Worm (Caenorhabditis elegans) whole organism, mixed stage, embryonic: ENCODE measurements around the gene K03H1.7.

ENCODE experiments used
- M03D4.4 ChIP-seq: sonication (generic microtip); optimal IDR thresholded peaks from 2 replicates; lab custom pipeline; 2017; ENCODE audit warnings: mild to moderate bottlenecking, missing genetic modification characterization, missing compliant biosample characterization
- bed-3 ChIP-seq: fragments of 200-800 bp; sonication (Bioruptor generic); optimal IDR thresholded peaks from 3 replicates; lab custom pipeline; 2018; ENCODE audit warnings: mild to moderate bottlenecking, missing genetic modification characterization, moderate library complexity, missing compliant biosample characterization
- blmp-1 ChIP-seq: fragments of 150-350 bp; optimal IDR thresholded peaks from 2 replicates; lab custom pipeline; 2014; ENCODE audit warnings: missing biosample characterization, missing genetic modification characterization
- ceh-43 ChIP-seq: fragments of 200-800 bp; sonication (Bioruptor generic); optimal IDR thresholded peaks from 2 replicates; lab custom pipeline; 2018; ENCODE audit warnings: mild to moderate bottlenecking, missing genetic modification characterization, moderate library complexity, missing compliant biosample characterization
- ceh-83 ChIP-seq: fragments of 200-800 bp; sonication (Bioruptor generic); optimal IDR thresholded peaks from 2 replicates; lab custom pipeline; 2018; ENCODE audit warnings: mild to moderate bottlenecking, missing genetic modification characterization, missing compliant biosample characterization
- cnd-1 ChIP-seq: fragments of 200-800 bp; sonication (Bioruptor generic); optimal IDR thresholded peaks from 2 replicates; lab custom pipeline; 2018; ENCODE audit warnings: mild to moderate bottlenecking, missing genetic modification characterization, missing compliant biosample characterization
- drap-1 ChIP-seq: fragments of 200-800 bp; sonication (Bioruptor generic); optimal IDR thresholded peaks from 3 replicates; lab custom pipeline; 2018; ENCODE audit warnings: mild to moderate bottlenecking, missing genetic modification characterization, missing compliant biosample characterization
- elt-3 ChIP-seq: fragments of 150-350 bp; optimal IDR thresholded peaks from 2 replicates; lab custom pipeline; 2014; ENCODE audit warnings: missing biosample characterization, missing genetic modification characterization
- flh-1 ChIP-seq: fragments of 200-800 bp; sonication (Bioruptor generic); optimal IDR thresholded peaks from 2 replicates; lab custom pipeline; 2018; ENCODE audit warnings: mild to moderate bottlenecking, missing genetic modification characterization, moderate library complexity, missing compliant biosample characterization
- ham-2 ChIP-seq: fragments of 200-800 bp; sonication (Bioruptor generic); optimal IDR thresholded peaks from 2 replicates; lab custom pipeline; 2018; ENCODE audit warnings: mild to moderate bottlenecking, missing genetic modification characterization, missing compliant biosample characterization
- hlh-1 ChIP-seq: fragments of 150-350 bp; optimal IDR thresholded peaks from 2 replicates; lab custom pipeline; 2014; ENCODE audit warnings: missing biosample characterization, missing genetic modification reagents, missing genetic modification characterization
- lin-13 ChIP-seq: fragments of 150-350 bp; optimal IDR thresholded peaks from 2 replicates; lab custom pipeline; 2014; ENCODE audit warnings: missing biosample characterization, missing genetic modification characterization
- lin-32 ChIP-seq: fragments of 200-800 bp; sonication (Bioruptor generic); optimal IDR thresholded peaks from 2 replicates; lab custom pipeline; 2018; ENCODE audit warnings: mild to moderate bottlenecking, missing genetic modification characterization, missing compliant biosample characterization
- lsy-2 ChIP-seq: fragments of 150-350 bp; optimal IDR thresholded peaks from 2 replicates; lab custom pipeline; 2014; ENCODE audit warnings: missing biosample characterization, missing genetic modification characterization
- mab-5 ChIP-seq: fragments of 150-350 bp; optimal IDR thresholded peaks from 2 replicates; lab custom pipeline; 2014; ENCODE audit warnings: missing biosample characterization, missing genetic modification characterization
- mep-1 ChIP-seq: fragments of 150-350 bp; optimal IDR thresholded peaks from 2 replicates; lab custom pipeline; 2017; ENCODE audit warnings: missing biosample characterization, missing genetic modification reagents, missing genetic modification characterization, inconsistent platforms
- mls-2 ChIP-seq: sonication (generic microtip); optimal IDR thresholded peaks from 2 replicates; lab custom pipeline; 2016; ENCODE audit warnings: mild to moderate bottlenecking, missing genetic modification characterization, moderate library complexity, missing compliant biosample characterization
- nhr-2 ChIP-seq: fragments of 150-350 bp; optimal IDR thresholded peaks from 2 replicates; lab custom pipeline; 2014; ENCODE audit warnings: missing biosample characterization, missing genetic modification characterization
- nhr-237 ChIP-seq: fragments of 150-350 bp; optimal IDR thresholded peaks from 2 replicates; lab custom pipeline; 2014; ENCODE audit warnings: missing biosample characterization, missing genetic modification characterization
- nhr-28 ChIP-seq: fragments of 150-350 bp; optimal IDR thresholded peaks from 2 replicates; lab custom pipeline; 2014; ENCODE audit warnings: missing biosample characterization, missing genetic modification characterization
- pha-4 ChIP-seq: fragments of 150-350 bp; optimal IDR thresholded peaks from 2 replicates; lab custom pipeline; 2018; ENCODE audit warnings: missing biosample characterization, missing genetic modification reagents, missing genetic modification characterization
- sem-2 ChIP-seq: fragments of 200-800 bp; sonication (Bioruptor generic); optimal IDR thresholded peaks from 2 replicates; lab custom pipeline; 2018; ENCODE audit warnings: mild to moderate bottlenecking, missing genetic modification characterization, missing compliant biosample characterization
- snpc-4 ChIP-seq: fragments of 150-350 bp; optimal IDR thresholded peaks from 2 replicates; lab custom pipeline; 2014; ENCODE audit warnings: missing biosample characterization, missing genetic modification characterization
- sptf-1 ChIP-seq: sonication (generic microtip); optimal IDR thresholded peaks from 2 replicates; lab custom pipeline; 2017; ENCODE audit warnings: mild to moderate bottlenecking, missing genetic modification characterization, moderate library complexity, missing compliant biosample characterization
- unc-120 ChIP-seq: sonication (generic microtip); optimal IDR thresholded peaks from 2 replicates; lab custom pipeline; 2017; ENCODE audit warnings: missing genetic modification characterization, missing compliant biosample characterization; ENCODE audit not compliant: poor library complexity, severe bottlenecking
- unc-62 ChIP-seq: fragments of 150-350 bp; optimal IDR thresholded peaks from 2 replicates; lab custom pipeline; 2014; ENCODE audit warnings: missing biosample characterization, missing genetic modification reagents, missing genetic modification characterization
- zip-8 ChIP-seq: fragments of 150-350 bp; optimal IDR thresholded peaks from 2 replicates; lab custom pipeline; 2014; ENCODE audit warnings: missing biosample characterization, missing genetic modification characterization
- ztf-11 ChIP-seq: fragments of 150-350 bp; optimal IDR thresholded peaks from 2 replicates; lab custom pipeline; 2014; ENCODE audit warnings: missing biosample characterization, missing genetic modification characterization

K03H1.7 gene

ce11 chrIII:9920764-9921163, 26.4 kb upstream of the K03H1.7 start, which contains the start of gene F40F12.3:
Gene F40F12.3 (minus strand): TSS chrIII:9920864.
- no peak for TF ChIP-seq nhr-28 (tag; lab: Kevin White, UChicago)
- no peak for TF ChIP-seq flh-1 (GFP tag; lab: Kevin White, UChicago)
- TF ChIP-seq sptf-1: no peak
- TF ChIP-seq ceh-43 (GFP tag; lab: Kevin White, UChicago): no peak
- TF ChIP-seq elt-3 (tag; lab: Kevin White, UChicago): no peak
- TF ChIP-seq lin-32 (GFP tag; lab: Kevin White, UChicago): no peak
- no peak for TF ChIP-seq zip-8 (tag; lab: Kevin White, UChicago)
- TF ChIP-seq snpc-4 (tag; lab: Kevin White, UChicago): no peak
- TF ChIP-seq ham-2: no peak
- TF ChIP-seq drap-1 (GFP tag; lab: Kevin White, UChicago): no peak
- TF ChIP-seq blmp-1 (tag; lab: Kevin White, UChicago): no peak
- TF ChIP-seq nhr-2 (tag; lab: Kevin White, UChicago): no peak
- no peak for TF ChIP-seq sem-2

ce11 chrIII:9922310-9922709, 24.9 kb upstream of the K03H1.7 start:
- TF ChIP-seq blmp-1 (tag; lab: Kevin White, UChicago) (no peak), unc-120 (tag; lab: Kevin White, UChicago) (no peak), sem-2 (no peak), M03D4.4 (tag; lab: Kevin White, UChicago) (no peak), ztf-11 (no peak), zip-8 (tag; lab: Kevin White, UChicago) (no peak), bed-3 (no peak), hlh-1 (tag; lab: Kevin White, UChicago) (no peak), snpc-4 (tag; lab: Kevin White, UChicago) (no peak)

ce11 chrIII:9922874-9923273, 24.3 kb upstream of the K03H1.7 start, which contains the start of gene cbp-2:
Gene cbp-2 (plus strand): TSS chrIII:9923174.
- no peak for TF ChIP-seq lsy-2
- no peak for TF ChIP-seq M03D4.4 (tag; lab: Kevin White, UChicago)

ce11 chrIII:9926650-9927049, 20.6 kb upstream of the K03H1.7 start, which contains the start of gene ttr-3:
Gene ttr-3 (minus strand): TSS chrIII:9926750.
- TF ChIP-seq ceh-43 (GFP tag; lab: Kevin White, UChicago) (no peak), zip-8 (tag; lab: Kevin White, UChicago) (no peak), ham-2 (no peak), nhr-28 (tag; lab: Kevin White, UChicago) (no peak), snpc-4 (tag; lab: Kevin White, UChicago) (no peak), bed-3 (no peak), pha-4 (tag; lab: Kevin White, UChicago) (no peak), elt-3 (tag; lab: Kevin White, UChicago) (no peak), hlh-1 (tag; lab: Kevin White, UChicago) (no peak), lsy-2 (no peak), cnd-1 (tag; lab: Kevin White, UChicago) (no peak), unc-120 (tag; lab: Kevin White, UChicago) (no peak), nhr-2 (tag; lab: Kevin White, UChicago) (no peak), sem-2 (no peak)

ce11 chrIII:9927378-9927777, 19.8 kb upstream of the K03H1.7 start, which contains the start of gene ttr-2:
Gene ttr-2 (plus strand): TSS chrIII:9927769.
- TF ChIP-seq unc-62 (no peak), cnd-1 (tag; lab: Kevin White, UChicago) (no peak), pha-4 (tag; lab: Kevin White, UChicago) (no peak), M03D4.4 (tag; lab: Kevin White, UChicago) (no peak), lin-13 (tag; lab: Kevin White, UChicago) (no peak), unc-120 (tag; lab: Kevin White, UChicago) (no peak), mls-2 (tag; lab: Kevin White, UChicago) (no peak), nhr-2 (tag; lab: Kevin White, UChicago) (no peak), flh-1 (GFP tag; lab: Kevin White, UChicago) (no peak)

- no peak for TF ChIP-seq lin-13 (tag; lab: Kevin White, UChicago)
- no peak for TF ChIP-seq mep-1 (tag; lab: Kevin White, UChicago)
- TF ChIP-seq pha-4 (tag; lab: Kevin White, UChicago): no peak
- no peak for TF ChIP-seq hlh-1 (tag; lab: Kevin White, UChicago)
- TF ChIP-seq flh-1 (GFP tag; lab: Kevin White, UChicago): no peak
- TF ChIP-seq ceh-43 (GFP tag; lab: Kevin White, UChicago): no peak
- no peak for TF ChIP-seq nhr-237
- TF ChIP-seq unc-62: no peak
- no peak for TF ChIP-seq ceh-83
- TF ChIP-seq mab-5: no peak
These were observed 18.4 kb upstream of the K03H1.7 start, which contains the start of gene ttr-1 for ce11 chrIII:9928777-9929176. Gene ttr-1 (plus strand): TSS chrIII:9929077.
